Worm (Caenorhabditis elegans) whole organism, early embryonic: ENCODE data around the gene uda-1.

ENCODE experiments used
- B0310.2 ChIP-seq: sonication (generic microtip); optimal IDR thresholded peaks from 2 replicates; lab custom pipeline; 2016; ENCODE audit warnings: mild to moderate bottlenecking, missing genetic modification characterization, missing compliant biosample characterization
- aly-1 ChIP-seq: sonication (generic microtip); optimal IDR thresholded peaks from 2 replicates; lab custom pipeline; 2016; ENCODE audit warnings: missing genetic modification characterization, missing compliant biosample characterization
- ceh-13 ChIP-seq: fragments of 200-800 bp; sonication (Bioruptor generic); optimal IDR thresholded peaks from 2 replicates; lab custom pipeline; 2018; ENCODE audit warnings: mild to moderate bottlenecking, missing genetic modification characterization, missing compliant biosample characterization
- ets-7 ChIP-seq: sonication (generic microtip); optimal IDR thresholded peaks from 2 replicates; lab custom pipeline; 2016; ENCODE audit warnings: missing genotype, missing genetic modification characterization, missing compliant biosample characterization
- flt-1 ChIP-seq: fragments of 200-800 bp; sonication (Bioruptor generic); IDR thresholded peaks from 2 replicates; pipeline ENCODE4 v1.3.6; 2022; ENCODE audit warnings: missing genetic modification characterization, missing compliant biosample characterization
- hnd-1 ChIP-seq: sonication (generic microtip); optimal IDR thresholded peaks from 2 replicates; lab custom pipeline; 2016; ENCODE audit warnings: missing genetic modification characterization, missing compliant biosample characterization
- tbx-37 ChIP-seq: fragments of 200-800 bp; sonication (Bioruptor generic); conservative IDR thresholded peaks from 2 replicates; pipeline ENCODE4 v1.3.6; 2022; ENCODE audit warnings: missing genetic modification reagents, missing genetic modification characterization, missing compliant biosample characterization

DNA sequence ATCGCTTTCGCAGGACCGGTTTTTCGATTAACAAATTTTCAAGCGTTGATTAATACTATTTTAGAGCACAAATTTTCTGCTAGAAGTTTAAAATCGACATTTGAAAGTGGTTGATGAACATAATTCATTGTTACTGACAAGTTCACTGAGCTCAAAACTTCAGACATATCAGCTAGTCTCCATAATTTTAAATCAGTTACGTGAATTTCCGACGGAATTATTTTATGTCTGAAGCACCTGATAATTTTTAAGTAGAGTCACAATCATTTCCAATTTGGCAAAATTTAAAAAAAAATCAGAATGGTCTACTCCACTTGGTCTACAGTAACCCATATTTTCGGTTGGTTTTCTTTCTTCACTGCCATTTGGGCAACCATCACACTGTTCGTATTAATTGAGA is 47.3 kb downstream of the uda-1 start, which contains the start of gene str-118:
- no peak for TF ChIP-seq aly-1 (tag; lab: Kevin White, UChicago)
- no peak for TF ChIP-seq ceh-13
- no peak for TF ChIP-seq flt-1
- TF ChIP-seq tbx-37 (GFP tag; lab: Robert Waterston, UW), result no peak
- no peak for TF ChIP-seq hnd-1 (tag; lab: Kevin White, UChicago)
- TF ChIP-seq B0310.2 (tag; lab: Kevin White, UChicago), result no peak
- no peak for TF ChIP-seq ets-7 (tag; lab: Kevin White, UChicago)
